Fruit fly (Drosophila melanogaster): ENCODE results near the gene eff.

DNA sequence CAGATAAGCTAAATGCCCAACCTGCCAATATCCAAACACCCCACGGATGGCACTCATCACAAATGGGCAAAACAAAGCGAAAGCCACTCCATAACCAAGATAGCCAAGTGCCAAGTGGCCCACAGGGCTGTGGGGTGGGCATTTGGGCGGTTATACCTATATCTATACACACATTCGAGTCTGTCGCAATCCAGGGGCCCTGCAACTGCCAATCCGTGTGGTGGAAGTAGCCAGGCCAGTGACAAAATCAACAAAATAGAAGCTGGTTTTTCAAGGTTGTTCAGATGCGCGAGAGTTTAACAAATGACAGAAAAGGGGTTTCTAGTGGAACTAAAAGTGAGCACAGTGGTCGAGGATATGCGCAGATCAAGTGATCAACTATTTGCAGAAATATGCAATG is 46.1 kb downstream of the eff start:
- no peak for TF ChIP-seq sc (optimal IDR thresholded peaks at IDR 0.05)
- no peak for TF ChIP-seq sc (GFP tag; optimal IDR thresholded peaks at IDR 0.05)
- no peak for TF ChIP-seq CG16779 (GFP tag; IDR thresholded peaks at IDR 0.05)
- TF ChIP-seq Sin3A (optimal IDR thresholded peaks at IDR 0.05): no peak
- TF ChIP-seq Fer1 (GFP tag; optimal IDR thresholded peaks at IDR 0.05): no peak
- TF ChIP-seq CG7556 (GFP tag; optimal IDR thresholded peaks at IDR 0.05): no peak
- TF ChIP-seq lbe (GFP tag; optimal IDR thresholded peaks at IDR 0.05): no peak

Data from whole organism, embryonic.